Fruit fly (Drosophila melanogaster) whole organism, embryonic: ENCODE measurements around the gene Tim9b.

Experiments
- Aef1 ChIP-seq: fragments of 200-800 bp; sonication (Bioruptor generic); IDR thresholded peaks from 3 replicates; pipeline ENCODE4 v1.3.6; 2022; ENCODE audit warnings: missing biosample characterization, missing genetic modification characterization
- CG12942 ChIP-seq: fragments of 200-800 bp; sonication (Bioruptor generic); optimal IDR thresholded peaks from 3 replicates; lab custom pipeline; 2016; ENCODE audit warnings: missing biosample characterization, missing genetic modification characterization
- CG4730 ChIP-seq: fragments of 200-800 bp; sonication (Bioruptor generic); IDR thresholded peaks from 2 replicates; pipeline ENCODE4 v1.3.6; 2022; ENCODE audit warnings: missing biosample characterization, missing genetic modification characterization
- CG8089 ChIP-seq: fragments of 200-800 bp; sonication (Bioruptor generic); optimal IDR thresholded peaks from 3 replicates; lab custom pipeline; 2016; ENCODE audit warnings: missing biosample characterization, missing genetic modification characterization
- tgo ChIP-seq: fragments of 200-800 bp; sonication (Bioruptor generic); IDR thresholded peaks from 3 replicates; pipeline ENCODE4 v1.3.6; 2022; ENCODE audit warnings: missing biosample characterization, missing genetic modification characterization

- no peak for TF ChIP-seq CG4730 (GFP tag; lab: Robert Waterston, UW)
- TF ChIP-seq tgo (GFP tag; lab: Robert Waterston, UW): no peak
- no peak for TF ChIP-seq CG8089 (GFP tag; lab: Kevin White, UChicago)
- no peak for TF ChIP-seq CG12942 (GFP tag; lab: Kevin White, UChicago)
- no peak for TF ChIP-seq Aef1 (GFP tag; lab: Robert Waterston, UW)
Measured at dm6 chrX:19582732-19583131, 35.6 kb downstream of the Tim9b start.
